Worm (Caenorhabditis elegans) whole organism, young adult: Measurements from ENCODE around the gene F22E12.3.
"Not testable (repeated sequence)": the region's sequence is repeated elsewhere in the genome, so short reads cannot be mapped to it uniquely, and the experiment has no call there.

ENCODE experiments used
- B0019.2 ChIP-seq: fragments of 200-800 bp; sonication (Bioruptor generic); conservative IDR thresholded peaks from 2 replicates; pipeline ENCODE4 v1.3.6; 2022; ENCODE audit warnings: missing genetic modification reagents, missing genetic modification characterization, missing compliant biosample characterization
- F22D6.2 ChIP-seq: sonication (generic microtip); optimal IDR thresholded peaks from 2 replicates; lab custom pipeline; 2016; ENCODE audit warnings: mild to moderate bottlenecking, missing genetic modification characterization, missing compliant biosample characterization
- F57C9.4 ChIP-seq: sonication (generic microtip); optimal IDR thresholded peaks from 2 replicates; lab custom pipeline; 2017; ENCODE audit warnings: mild to moderate bottlenecking, missing genetic modification characterization, missing compliant biosample characterization
- K11D2.4 ChIP-seq: fragments of 200-800 bp; sonication (Bioruptor generic); IDR thresholded peaks from 2 replicates; pipeline ENCODE4 v1.3.6; 2022; ENCODE audit warnings: missing genetic modification reagents, missing genetic modification characterization, missing compliant biosample characterization
- T26A5.8 ChIP-seq: sonication (generic microtip); optimal IDR thresholded peaks from 2 replicates; lab custom pipeline; 2016; ENCODE audit warnings: missing genetic modification characterization, missing compliant biosample characterization
- Y53F4B.3 ChIP-seq: fragments of 200-800 bp; sonication (Bioruptor generic); IDR thresholded peaks from 2 replicates; pipeline ENCODE4 v1.3.6; 2022; ENCODE audit warnings: missing genetic modification reagents, missing genetic modification characterization, missing compliant biosample characterization
- Y53G8AR.9 ChIP-seq: fragments of 200-800 bp; sonication (Bioruptor generic); conservative IDR thresholded peaks from 2 replicates; pipeline ENCODE4 v1.3.6; 2022; ENCODE audit warnings: missing genetic modification reagents, missing genetic modification characterization, missing compliant biosample characterization
- Y67H2A.10 ChIP-seq: fragments of 200-800 bp; sonication (Bioruptor generic); conservative IDR thresholded peaks from 2 replicates; pipeline ENCODE4 v1.3.6; 2022; ENCODE audit warnings: missing genetic modification reagents, missing genetic modification characterization, missing compliant biosample characterization
- Y95B8A.8 ChIP-seq: fragments of 200-800 bp; sonication (Bioruptor generic); IDR thresholded peaks from 2 replicates; pipeline ENCODE4 v1.3.6; 2022; ENCODE audit warnings: missing genetic modification reagents, missing genetic modification characterization, missing compliant biosample characterization
- attf-6 ChIP-seq: fragments of 200-800 bp; sonication (Bioruptor generic); IDR thresholded peaks from 2 replicates; pipeline ENCODE4 v1.3.6; 2022; ENCODE audit warnings: missing genetic modification reagents, missing genetic modification characterization, missing compliant biosample characterization
- bed-2 ChIP-seq: fragments of 200-800 bp; sonication (Bioruptor generic); IDR thresholded peaks from 2 replicates; pipeline ENCODE4 v1.3.6; 2022; ENCODE audit warnings: missing genetic modification reagents, missing genetic modification characterization, missing compliant biosample characterization
- cebp-1 ChIP-seq, 2 experiments: fragments of 200-800 bp in 1 of 2; sonication (Bioruptor generic) in 1 of 2; sonication (generic microtip) in 1 of 2; IDR thresholded peaks in 1 of 2; optimal IDR thresholded peaks in 1 of 2; 2 replicates each; pipeline versions ENCODE4 v1.3.6 to Lab custom; 2017 to 2022; ENCODE audit warnings: missing compliant biosample characterization in 2 of 2, missing genetic modification characterization in 2 of 2, mild to moderate bottlenecking in 1 of 2, missing genetic modification reagents in 1 of 2, moderate library complexity in 1 of 2
- ceh-100 ChIP-seq: fragments of 200-800 bp; sonication (Bioruptor generic); IDR thresholded peaks from 2 replicates; pipeline ENCODE4 v1.3.6; 2022; ENCODE audit warnings: missing genetic modification reagents, missing genetic modification characterization, missing compliant biosample characterization
- ceh-40 ChIP-seq: fragments of 200-800 bp; sonication (Bioruptor generic); IDR thresholded peaks from 2 replicates; pipeline ENCODE4 v1.3.6; 2022; ENCODE audit warnings: missing genetic modification characterization, missing compliant biosample characterization
- ceh-58 ChIP-seq: fragments of 200-800 bp; sonication (Bioruptor generic); IDR thresholded peaks from 2 replicates; pipeline ENCODE4 v1.3.6; 2022; ENCODE audit warnings: missing genetic modification characterization, missing compliant biosample characterization
- chd-7 ChIP-seq: sonication (generic microtip); optimal IDR thresholded peaks from 2 replicates; lab custom pipeline; 2016; ENCODE audit warnings: mild to moderate bottlenecking, missing genetic modification characterization, moderate library complexity, missing compliant biosample characterization
- dox-1 ChIP-seq: fragments of 200-800 bp; sonication (Bioruptor generic); IDR thresholded peaks from 2 replicates; pipeline ENCODE4 v1.3.6; 2022; ENCODE audit warnings: missing genetic modification reagents, missing genetic modification characterization, missing compliant biosample characterization
- dpff-1 ChIP-seq: sonication (generic microtip); optimal IDR thresholded peaks from 2 replicates; lab custom pipeline; 2017; ENCODE audit warnings: mild to moderate bottlenecking, missing genetic modification characterization, missing compliant biosample characterization
- egrh-3 ChIP-seq: fragments of 200-800 bp; sonication (Bioruptor generic); IDR thresholded peaks from 2 replicates; pipeline ENCODE4 v1.3.6; 2022; ENCODE audit warnings: missing genetic modification reagents, missing genetic modification characterization, missing compliant biosample characterization
- ekl-4 ChIP-seq: fragments of 200-800 bp; sonication (Bioruptor generic); IDR thresholded peaks from 2 replicates; pipeline ENCODE4 v1.3.6; 2022; ENCODE audit warnings: missing genetic modification reagents, missing genetic modification characterization, missing compliant biosample characterization
- hlh-26 ChIP-seq: fragments of 200-800 bp; sonication (Bioruptor generic); conservative IDR thresholded peaks from 2 replicates; pipeline ENCODE4 v1.3.6; 2022; ENCODE audit warnings: missing genetic modification reagents, missing genetic modification characterization, missing compliant biosample characterization
- hmg-1.2 ChIP-seq: fragments of 200-800 bp; sonication (Bioruptor generic); IDR thresholded peaks from 2 replicates; pipeline ENCODE4 v1.3.6; 2022; ENCODE audit warnings: missing genetic modification reagents, missing genetic modification characterization, missing compliant biosample characterization
- hsf-1 ChIP-seq: fragments of 200-800 bp; sonication (Bioruptor generic); IDR thresholded peaks from 2 replicates; pipeline ENCODE4 v1.3.6; 2022; ENCODE audit warnings: missing genetic modification reagents, missing genetic modification characterization, missing compliant biosample characterization
- lin-35 ChIP-seq, 3 experiments: fragments of 150-350 bp in 2 of 3; sonication (generic microtip) in 1 of 3; optimal IDR thresholded peaks; 2 replicates each; lab custom pipeline; 2014 to 2018; ENCODE audit warnings: missing biosample characterization in 3 of 3, missing genetic modification characterization in 3 of 3, missing genetic modification reagents in 3 of 3
- madf-3 ChIP-seq: fragments of 200-800 bp; sonication (Bioruptor generic); IDR thresholded peaks from 2 replicates; pipeline ENCODE4 v1.3.6; 2022; ENCODE audit warnings: missing genetic modification reagents, missing genetic modification characterization, missing compliant biosample characterization
- nhr-120 ChIP-seq: fragments of 200-800 bp; sonication (Bioruptor generic); IDR thresholded peaks from 2 replicates; pipeline ENCODE4 v1.3.6; 2022; ENCODE audit warnings: missing genetic modification characterization, missing compliant biosample characterization
- pbrm-1 ChIP-seq: fragments of 200-800 bp; sonication (Bioruptor generic); IDR thresholded peaks from 2 replicates; pipeline ENCODE4 v1.3.6; 2022; ENCODE audit warnings: missing genetic modification reagents, missing genetic modification characterization, missing compliant biosample characterization
- snpc-1.1 ChIP-seq: sonication (generic microtip); optimal IDR thresholded peaks from 2 replicates; lab custom pipeline; 2017; ENCODE audit warnings: missing genetic modification characterization, mild to moderate bottlenecking, missing compliant biosample characterization, antibody characterized with exemption, moderate library complexity, missing genotype, missing genetic modification reagents; ENCODE audit not compliant: insufficient read depth
- snpc-4 ChIP-seq, 5 experiments: fragments of 150-350 bp in 1 of 5; sonication (generic microtip) in 4 of 5; optimal IDR thresholded peaks; 2 replicates each; lab custom pipeline; 2014 to 2018; ENCODE audit warnings: missing genetic modification characterization in 5 of 5, missing biosample characterization in 3 of 5, antibody characterized with exemption in 2 of 5, mild to moderate bottlenecking in 2 of 5, missing compliant biosample characterization in 2 of 5, missing genotype in 2 of 5, moderate library complexity in 2 of 5, missing genetic modification reagents in 1 of 5
- ztf-22 ChIP-seq: fragments of 200-800 bp; sonication (Bioruptor generic); optimal IDR thresholded peaks from 2 replicates; lab custom pipeline; 2018; ENCODE audit warnings: mild to moderate bottlenecking, missing genetic modification characterization, moderate library complexity, missing compliant biosample characterization

The F22E12.3 gene

DNA sequence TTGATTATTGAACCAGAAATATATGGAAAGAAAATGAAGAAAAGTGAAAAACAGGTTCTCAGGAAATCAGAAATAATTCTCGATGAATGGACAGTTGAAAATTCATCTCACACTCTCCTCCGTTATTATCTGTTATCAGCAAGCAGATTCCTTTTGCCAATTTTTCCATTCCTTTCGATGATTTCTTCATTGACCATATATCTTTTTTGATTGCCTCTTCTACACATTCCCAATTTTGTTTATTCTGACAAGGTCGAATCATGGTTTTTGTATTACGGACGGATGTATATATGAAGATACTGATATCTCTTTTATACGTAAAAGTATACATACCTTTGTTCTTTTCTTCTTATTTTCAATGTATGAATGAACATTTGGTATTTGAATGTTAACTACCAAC lies 2.5 kb downstream of the F22E12.3 start:
- TF ChIP-seq hlh-26 (no peak), K11D2.4 (GFP tag; lab: Robert Waterston, UW) (no peak), B0019.2 (GFP tag; lab: Robert Waterston, UW) (no peak), lin-35 (GFP tag; optimal IDR thresholded peaks at IDR 0.05; lab: Kevin White, UChicago) (no peak), pbrm-1 (GFP tag; lab: Robert Waterston, UW) (no peak), chd-7 (tag; lab: Kevin White, UChicago) (no peak), ztf-22 (no peak), T26A5.8 (no peak), dpff-1 (tag; lab: Kevin White, UChicago) (no peak), nhr-120 (GFP tag; lab: Robert Waterston, UW) (no peak), bed-2 (no peak), Y67H2A.10 (no peak), Y53G8AR.9 (GFP tag; lab: Robert Waterston, UW) (no peak)
- TF ChIP-seq, all 124 proteins: peak for 0

ce11 chrV:10457247-10457646 lies 5.9 kb downstream of the F22E12.3 start, which contains the start of gene F22E12.1:
Gene F22E12.1 (minus strand): TSS chrV:10457347.
- no peak for TF ChIP-seq F57C9.4 (tag; lab: Kevin White, UChicago)
- no peak for TF ChIP-seq ztf-22
- no peak for TF ChIP-seq cebp-1 (GFP tag; IDR thresholded peaks at IDR 0.05; lab: Robert Waterston, UW)
- no peak for TF ChIP-seq cebp-1 (tag; optimal IDR thresholded peaks at IDR 0.05; lab: Kevin White, UChicago)
- TF ChIP-seq Y95B8A.8 (GFP tag; lab: Robert Waterston, UW), result no peak
- TF ChIP-seq F22D6.2, result no peak

- TF ChIP-seq snpc-4 (GFP tag; optimal IDR thresholded peaks at IDR 0.05; lab: Kevin White, UChicago), result not testable (repeated sequence)
- TF ChIP-seq snpc-4 (tag; optimal IDR thresholded peaks at IDR 0.05; lab: Kevin White, UChicago) (peak in 3 of 4 experiments; percentile 45 to 85 (median 72)), pbrm-1 (GFP tag; lab: Robert Waterston, UW) (peak; percentile 47; the same call in 1 of the 2 replicates), attf-6 (peak; percentile 76; the same call in 1 of the 2 replicates), snpc-1.1 (tag; lab: Kevin White, UChicago) (peak; percentile 62), hmg-1.2 (peak; percentile 69)
These were observed 6.4 kb downstream of the F22E12.3 start for ce11 chrV:10456801-10457200.

ce11 chrV:10453466-10453865 lies 9.7 kb downstream of the F22E12.3 start, which contains the start of gene Y32F6A.5:
Gene Y32F6A.5 (minus strand): TSS chrV:10453605.
- TF ChIP-seq chd-7 (tag; lab: Kevin White, UChicago) (no peak), hsf-1 (GFP tag; lab: Robert Waterston, UW) (peak; percentile 64; the same call in 1 of the 2 replicates), dox-1 (GFP tag; lab: Robert Waterston, UW) (0 out of 2 replicates have a peak, but pooled peaks have one; percentile 5)

- TF ChIP-seq egrh-3 (GFP tag; lab: Robert Waterston, UW) (peak; percentile 90), ceh-40 (GFP tag; lab: Robert Waterston, UW) (0 out of 2 replicates have a peak, but pooled peaks have one; percentile 34), ceh-58 (GFP tag; lab: Robert Waterston, UW) (peak; percentile 94), attf-6 (0 out of 2 replicates have a peak, but pooled peaks have one; percentile 32), Y53F4B.3 (GFP tag; lab: Robert Waterston, UW) (peak; percentile 97; the same call in 1 of the 2 replicates), ceh-100 (GFP tag; lab: Robert Waterston, UW) (0 out of 2 replicates have a peak, but pooled peaks have one; percentile 32), Y53G8AR.9 (GFP tag; lab: Robert Waterston, UW) (0 out of 2 replicates have a peak, but pooled peaks have one; percentile 27), madf-3 (GFP tag; lab: Robert Waterston, UW) (peak; percentile 75; the same call in 1 of the 2 replicates), ekl-4 (GFP tag; lab: Robert Waterston, UW) (0 out of 2 replicates have a peak, but pooled peaks have one; percentile 22)
These were observed 12.8 kb downstream of the F22E12.3 start for ce11 chrV:10450355-10450754.
